Fruit fly (Drosophila melanogaster) whole organism, wandering third instar larva: ENCODE results near the gene ppk28.

ENCODE experiments used
- Abd-B ChIP-seq: fragments of >200 bp; optimal IDR thresholded peaks from 2 replicates; lab custom pipeline; 2017; ENCODE audit warnings: missing biosample characterization, missing genetic modification characterization
- CG32264 ChIP-seq: fragments of 200-800 bp; sonication (Bioruptor generic); optimal IDR thresholded peaks from 2 replicates; lab custom pipeline; 2016; ENCODE audit warnings: missing biosample characterization, missing genetic modification characterization
- CG9705 ChIP-seq: fragments of 200-800 bp; sonication (Bioruptor generic); optimal IDR thresholded peaks from 2 replicates; lab custom pipeline; 2018; ENCODE audit warnings: missing biosample characterization, mild to moderate bottlenecking, missing genetic modification characterization
- CrebA ChIP-seq: fragments of 200-800 bp; sonication (Bioruptor generic); optimal IDR thresholded peaks from 2 replicates; lab custom pipeline; 2016; ENCODE audit warnings: missing biosample characterization, mild to moderate bottlenecking, missing genetic modification characterization, borderline replicate concordance
- Dfd ChIP-seq: fragments of >200 bp; optimal IDR thresholded peaks from 2 replicates; lab custom pipeline; 2017; ENCODE audit warnings: missing biosample characterization, missing genetic modification characterization
- Dif ChIP-seq: fragments of 200-275, 200-300 bp; sonication (Bioruptor generic); optimal IDR thresholded peaks from 2 replicates; lab custom pipeline; 2018; ENCODE audit warnings: missing biosample characterization, missing genetic modification characterization; ENCODE audit not compliant: partially characterized antibody
- GATAd ChIP-seq: sonication (Bioruptor generic); optimal IDR thresholded peaks from 2 replicates; lab custom pipeline; 2016; ENCODE audit warnings: missing biosample characterization, missing genetic modification characterization
- HLH106 ChIP-seq: fragments of 200-800 bp; optimal IDR thresholded peaks from 3 replicates; lab custom pipeline; 2019; ENCODE audit warnings: missing biosample characterization, mild to moderate bottlenecking, missing genetic modification characterization, moderate library complexity
- Hnf4 ChIP-seq: fragments of 200-800 bp; sonication (Bioruptor generic); optimal IDR thresholded peaks from 2 replicates; lab custom pipeline; 2016; ENCODE audit warnings: missing biosample characterization, mild to moderate bottlenecking, missing genetic modification characterization
- Hr78 ChIP-seq: fragments of >200 bp; optimal IDR thresholded peaks from 2 replicates; lab custom pipeline; 2017; ENCODE audit warnings: missing biosample characterization, missing genetic modification characterization
- Hr83 ChIP-seq: fragments of 200-300 bp; sonication (Bioruptor generic); optimal IDR thresholded peaks from 2 replicates; lab custom pipeline; 2016; ENCODE audit warnings: missing biosample characterization, mild to moderate bottlenecking, missing genetic modification characterization, moderate library complexity; ENCODE audit not compliant: poor library complexity, severe bottlenecking
- Jra ChIP-seq: sonication (Bioruptor generic); optimal IDR thresholded peaks from 2 replicates; lab custom pipeline; 2016; ENCODE audit warnings: missing biosample characterization, missing genetic modification characterization
- Mio ChIP-seq: sonication (Bioruptor generic); optimal IDR thresholded peaks from 2 replicates; lab custom pipeline; 2016; ENCODE audit warnings: missing biosample characterization, missing genetic modification characterization
- Myc ChIP-seq: fragments of >200 bp; optimal IDR thresholded peaks from 2 replicates; lab custom pipeline; 2017
- N ChIP-seq: fragments of >200 bp; optimal IDR thresholded peaks from 2 replicates; lab custom pipeline; 2018; ENCODE audit warnings: missing biosample characterization, missing external identifiers, missing genetic modification characterization
- OdsH ChIP-seq: fragments of 200-800 bp; sonication (Bioruptor generic); optimal IDR thresholded peaks from 2 replicates; lab custom pipeline; 2016; ENCODE audit warnings: missing biosample characterization, mild to moderate bottlenecking, missing genetic modification characterization
- Rel ChIP-seq, 2 experiments: fragments of 200-800 bp; sonication (Bioruptor generic) in 1 of 2; optimal IDR thresholded peaks; 2 replicates in 1 of 2; 3 replicates in 1 of 2; lab custom pipeline; 2016 to 2019; ENCODE audit warnings: mild to moderate bottlenecking in 2 of 2, missing biosample characterization in 2 of 2, missing genetic modification characterization in 2 of 2, moderate library complexity in 1 of 2
- Sp1 ChIP-seq: fragments of 200-800 bp; sonication (Bioruptor generic); optimal IDR thresholded peaks from 3 replicates; lab custom pipeline; 2019; ENCODE audit warnings: missing biosample characterization, mild to moderate bottlenecking, missing genetic modification characterization, moderate library complexity
- Vsx2 ChIP-seq: fragments of 200-300, 225-300 bp; sonication (Bioruptor generic); optimal IDR thresholded peaks from 2 replicates; lab custom pipeline; 2018; ENCODE audit warnings: missing biosample characterization, missing genetic modification characterization; ENCODE audit not compliant: partially characterized antibody
- br ChIP-seq: fragments of 200-800 bp; sonication (Bioruptor generic); optimal IDR thresholded peaks from 2 replicates; lab custom pipeline; 2016; ENCODE audit warnings: missing biosample characterization, missing genetic modification characterization
- brk ChIP-seq: fragments of 200-800 bp; sonication (Bioruptor generic); optimal IDR thresholded peaks from 2 replicates; lab custom pipeline; 2016; ENCODE audit warnings: missing biosample characterization, mild to moderate bottlenecking, missing genetic modification characterization
- dl ChIP-seq, 2 experiments: fragments of 175-275, 200-275 bp in 1 of 2; fragments of 200-275 bp in 1 of 2; sonication (Bioruptor generic); optimal IDR thresholded peaks; lab custom pipeline; 2018; ENCODE audit warnings: mild to moderate bottlenecking in 2 of 2, missing biosample characterization in 2 of 2, missing genetic modification characterization in 2 of 2, moderate library complexity in 2 of 2; ENCODE audit not compliant: partially characterized antibody in 2 of 2, insufficient read depth in 1 of 2
- dmrt93B ChIP-seq: fragments of 200-800 bp; sonication (Bioruptor generic); optimal IDR thresholded peaks from 2 replicates; lab custom pipeline; 2018; ENCODE audit warnings: missing biosample characterization, mild to moderate bottlenecking, missing genetic modification characterization
- dsf ChIP-seq: sonication (Bioruptor generic); optimal IDR thresholded peaks from 2 replicates; lab custom pipeline; 2016; ENCODE audit warnings: missing biosample characterization, missing genetic modification characterization, borderline replicate concordance
- ey ChIP-seq: fragments of 200-800 bp; sonication (Bioruptor generic); optimal IDR thresholded peaks from 2 replicates; lab custom pipeline; 2016; ENCODE audit warnings: missing biosample characterization, missing genetic modification characterization
- foxo ChIP-seq, 2 experiments: fragments of 200-800 bp; sonication (Bioruptor generic); optimal IDR thresholded peaks; 2 replicates in 1 of 2; 3 replicates in 1 of 2; lab custom pipeline; 2016 to 2017; ENCODE audit warnings: missing biosample characterization in 2 of 2, missing genetic modification characterization in 2 of 2
- fru ChIP-seq: fragments of 200-800 bp; sonication (Bioruptor generic); optimal IDR thresholded peaks from 3 replicates; lab custom pipeline; 2016; ENCODE audit warnings: missing biosample characterization, mild to moderate bottlenecking, missing genetic modification characterization
- h ChIP-seq: fragments of 200-800 bp; sonication (Bioruptor generic); optimal IDR thresholded peaks from 3 replicates; lab custom pipeline; 2016; ENCODE audit warnings: missing biosample characterization, mild to moderate bottlenecking, missing genetic modification characterization
- jim ChIP-seq: fragments of 175-275, 200-325 bp; sonication (Bioruptor generic); optimal IDR thresholded peaks from 2 replicates; lab custom pipeline; 2016; ENCODE audit warnings: missing biosample characterization, mild to moderate bottlenecking, missing genetic modification characterization
- lola ChIP-seq: fragments of >200 bp; optimal IDR thresholded peaks from 2 replicates; lab custom pipeline; 2017; ENCODE audit warnings: missing biosample characterization, missing genetic modification characterization
- pan ChIP-seq: fragments of >200 bp; optimal IDR thresholded peaks from 2 replicates; lab custom pipeline; 2017
- psq ChIP-seq: fragments of 200-800 bp; sonication (Bioruptor generic); optimal IDR thresholded peaks from 3 replicates; lab custom pipeline; 2017; ENCODE audit warnings: missing biosample characterization, mild to moderate bottlenecking, missing genetic modification characterization, moderate library complexity
- rgr ChIP-seq: fragments of 200-800 bp; sonication (Bioruptor generic); optimal IDR thresholded peaks from 3 replicates; lab custom pipeline; 2016; ENCODE audit warnings: missing biosample characterization, mild to moderate bottlenecking, missing genetic modification characterization
- sage ChIP-seq: fragments of 200-800 bp; sonication (Bioruptor generic); optimal IDR thresholded peaks from 2 replicates; lab custom pipeline; 2016; ENCODE audit warnings: missing biosample characterization, mild to moderate bottlenecking, missing genetic modification characterization
- sv ChIP-seq: fragments of 200-800 bp; sonication (Bioruptor generic); optimal IDR thresholded peaks from 3 replicates; lab custom pipeline; 2016; ENCODE audit warnings: missing biosample characterization, missing genetic modification characterization
- tai ChIP-seq: sonication (Bioruptor generic); optimal IDR thresholded peaks from 2 replicates; lab custom pipeline; 2016; ENCODE audit warnings: missing biosample characterization, missing genetic modification characterization
- usp ChIP-seq: fragments of >200 bp; optimal IDR thresholded peaks from 2 replicates; lab custom pipeline; 2017; ENCODE audit warnings: missing biosample characterization, missing genetic modification characterization
- woc ChIP-seq: sonication (Bioruptor generic); optimal IDR thresholded peaks from 2 replicates; lab custom pipeline; 2016; ENCODE audit warnings: missing biosample characterization, mild to moderate bottlenecking, missing genetic modification characterization

Gene ppk28

DNA sequence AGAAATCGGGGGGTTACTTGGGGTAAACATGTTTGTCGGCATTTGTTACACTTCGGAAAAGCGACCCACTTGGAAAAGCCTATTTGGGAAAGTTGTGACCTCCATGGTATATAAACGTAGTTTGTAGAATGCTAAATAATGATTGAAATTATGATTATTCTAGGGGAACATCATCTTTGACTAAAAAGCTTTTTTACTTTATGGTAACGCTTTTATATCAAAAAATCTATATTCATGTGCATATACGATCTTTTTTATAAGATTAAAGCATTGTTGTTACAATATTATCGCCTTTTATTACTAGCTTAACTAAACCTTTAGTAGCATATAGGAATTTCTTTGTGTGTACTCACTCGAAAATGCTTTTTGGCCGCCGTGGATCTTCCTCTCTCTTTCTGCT is 28.4 kb downstream of the ppk28 start:
- peak; percentile 49 for TF ChIP-seq psq
- peak; percentile 23 for TF ChIP-seq ey (GFP tag; lab: Kevin White, UChicago)
- TF ChIP-seq dsf (GFP tag; lab: Kevin White, UChicago): no peak
- no peak for TF ChIP-seq Hr78
- no peak for TF ChIP-seq Jra (GFP tag; lab: Kevin White, UChicago)
- no peak for TF ChIP-seq dl (GFP tag; optimal IDR thresholded peaks at IDR 0.05; lab: Kevin White, UChicago; ENCODE audit: insufficient read depth in 1 of 2, partially characterized antibody in 2 of 2)
- TF ChIP-seq rgr (GFP tag; lab: Kevin White, UChicago): peak; percentile 46
- peak; percentile 22 for TF ChIP-seq h (GFP tag; lab: Kevin White, UChicago)
- TF ChIP-seq OdsH: peak; percentile 52
- no peak for TF ChIP-seq sage
- TF ChIP-seq CrebA: no peak
- no peak for TF ChIP-seq GATAd (GFP tag; lab: Kevin White, UChicago)
- no peak for TF ChIP-seq Myc (lab: Kevin White, UChicago)
- peak; percentile 3 for TF ChIP-seq Sp1 (GFP tag; lab: Kevin White, UChicago)
- TF ChIP-seq lola (GFP tag; lab: Kevin White, UChicago): no peak
- TF ChIP-seq HLH106: peak; percentile 10
- TF ChIP-seq woc (GFP tag; lab: Kevin White, UChicago): peak; percentile 12
- TF ChIP-seq N: no peak
- TF ChIP-seq usp (GFP tag; lab: Kevin White, UChicago): no peak
- TF ChIP-seq dmrt93B (GFP tag; lab: Kevin White, UChicago): no peak
- TF ChIP-seq brk (GFP tag; lab: Kevin White, UChicago): no peak
- no peak for TF ChIP-seq br (GFP tag; lab: Kevin White, UChicago)
- TF ChIP-seq fru (GFP tag; lab: Kevin White, UChicago): peak; percentile 49
- no peak for TF ChIP-seq Mio (GFP tag; lab: Kevin White, UChicago)
- TF ChIP-seq Vsx2 (GFP tag; lab: Kevin White, UChicago): no peak
- TF ChIP-seq CG32264 (GFP tag; lab: Kevin White, UChicago): no peak
- peak in 1 of 2 experiments; percentile 50 for TF ChIP-seq foxo (GFP tag; optimal IDR thresholded peaks at IDR 0.05; lab: Kevin White, UChicago)

dm6 chrX:16835304-16835703 is 29.4 kb downstream of the ppk28 start, which contains the start of the genes CG13004 and CG46306:
CG13004 (minus strand) TSS chrX:16835520.
CG46306 (minus strand) TSS chrX:16835520.
- TF ChIP-seq usp (GFP tag; lab: Kevin White, UChicago) (no peak), CrebA (no peak), psq (no peak), CG9705 (GFP tag; lab: Kevin White, UChicago) (no peak), rgr (GFP tag; lab: Kevin White, UChicago) (no peak), fru (GFP tag; lab: Kevin White, UChicago) (no peak), dmrt93B (GFP tag; lab: Kevin White, UChicago) (no peak), Myc (lab: Kevin White, UChicago) (no peak), woc (GFP tag; lab: Kevin White, UChicago) (no peak), Sp1 (GFP tag; lab: Kevin White, UChicago) (no peak), HLH106 (no peak), Hr78 (no peak), h (GFP tag; lab: Kevin White, UChicago) (no peak), foxo (GFP tag; optimal IDR thresholded peaks at IDR 0.05; lab: Kevin White, UChicago) (no peak), tai (GFP tag; lab: Kevin White, UChicago) (no peak), Dfd (GFP tag; lab: Kevin White, UChicago) (no peak), Dif (GFP tag; lab: Kevin White, UChicago) (peak; percentile 58), lola (GFP tag; lab: Kevin White, UChicago) (no peak), CG32264 (GFP tag; lab: Kevin White, UChicago) (no peak), br (GFP tag; lab: Kevin White, UChicago) (no peak), Jra (GFP tag; lab: Kevin White, UChicago) (no peak), dsf (GFP tag; lab: Kevin White, UChicago) (no peak), GATAd (GFP tag; lab: Kevin White, UChicago) (no peak), Abd-B (GFP tag; lab: Kevin White, UChicago) (no peak), Mio (GFP tag; lab: Kevin White, UChicago) (no peak), jim (GFP tag; lab: Kevin White, UChicago) (no peak), Hr83 (peak; percentile 6), N (no peak), pan (lab: Kevin White, UChicago) (no peak), Hnf4 (GFP tag; lab: Kevin White, UChicago) (peak; percentile 13), ey (GFP tag; lab: Kevin White, UChicago) (no peak), OdsH (no peak), Rel (GFP tag; optimal IDR thresholded peaks at IDR 0.05; lab: Kevin White, UChicago) (no peak), Rel (tag; optimal IDR thresholded peaks at IDR 0.05; lab: Kevin White, UChicago) (peak; percentile 39), sage (no peak), dl (GFP tag; optimal IDR thresholded peaks at IDR 0.05; lab: Kevin White, UChicago; ENCODE audit: insufficient read depth in 1 of 2, partially characterized antibody in 2 of 2) (peak in 1 of 2 experiments; percentile 52), brk (GFP tag; lab: Kevin White, UChicago) (no peak), Vsx2 (GFP tag; lab: Kevin White, UChicago) (no peak), sv (no peak)
